Fruit fly (Drosophila melanogaster) whole organism, adult: ENCODE results near the gene PQBP1.

Source experiments
- CG11617 ChIP-seq: fragments of 200-800 bp; sonication (Bioruptor generic); optimal IDR thresholded peaks from 2 replicates; lab custom pipeline; 2017; ENCODE audit warnings: mild to moderate bottlenecking, missing biosample characterization, missing genetic modification reagents, missing genetic modification characterization
- CG12768 ChIP-seq: fragments of 200-800 bp; sonication (Bioruptor generic); optimal IDR thresholded peaks from 2 replicates; lab custom pipeline; 2017; ENCODE audit warnings: missing biosample characterization, missing genetic modification characterization, mild to moderate bottlenecking, moderate library complexity, missing genetic modification reagents
- CG14711 ChIP-seq: fragments of 200-800 bp; sonication (Bioruptor generic); optimal IDR thresholded peaks from 2 replicates; lab custom pipeline; 2018; ENCODE audit warnings: missing biosample characterization, mild to moderate bottlenecking, missing genetic modification characterization, moderate library complexity
- CG1620 ChIP-seq: fragments of 200-800 bp; sonication (Bioruptor generic); optimal IDR thresholded peaks from 2 replicates; lab custom pipeline; 2016; ENCODE audit warnings: missing biosample characterization, missing genetic modification characterization
- CG33017 ChIP-seq: fragments of 200-800 bp; sonication (Bioruptor generic); optimal IDR thresholded peaks from 2 replicates; lab custom pipeline; 2018; ENCODE audit warnings: missing biosample characterization, mild to moderate bottlenecking, missing genetic modification characterization, moderate library complexity
- CG5204 ChIP-seq: fragments of 200-800 bp; sonication (Bioruptor generic); optimal IDR thresholded peaks from 2 replicates; lab custom pipeline; 2016; ENCODE audit warnings: missing biosample characterization, missing genetic modification characterization
- CG7045 ChIP-seq: fragments of 200-800 bp; sonication (Bioruptor generic); optimal IDR thresholded peaks from 2 replicates; lab custom pipeline; 2017; ENCODE audit warnings: missing biosample characterization, mild to moderate bottlenecking, missing genetic modification characterization
- CG7101 ChIP-seq: fragments of 200-800 bp; sonication (Bioruptor generic); optimal IDR thresholded peaks from 2 replicates; lab custom pipeline; 2018; ENCODE audit warnings: missing biosample characterization, mild to moderate bottlenecking, missing genetic modification characterization, moderate library complexity
- Clk ChIP-seq: fragments of 200-800 bp; sonication (Bioruptor generic); optimal IDR thresholded peaks from 2 replicates; lab custom pipeline; 2017; ENCODE audit warnings: missing biosample characterization, missing genetic modification characterization
- Crg-1 ChIP-seq: fragments of 200-800 bp; sonication (Bioruptor generic); optimal IDR thresholded peaks from 2 replicates; lab custom pipeline; 2016; ENCODE audit warnings: missing biosample characterization, missing genetic modification characterization
- Hr96 ChIP-seq: fragments of 200-800 bp; sonication (Bioruptor generic); optimal IDR thresholded peaks from 2 replicates; lab custom pipeline; 2016; ENCODE audit warnings: missing biosample characterization, missing genetic modification characterization
- Mnt ChIP-seq: fragments of 200-800 bp; sonication (Bioruptor generic); optimal IDR thresholded peaks from 2 replicates; lab custom pipeline; 2016; ENCODE audit warnings: missing biosample characterization, mild to moderate bottlenecking, missing genetic modification characterization
- bab1 ChIP-seq: fragments of 200-800 bp; sonication (Bioruptor generic); optimal IDR thresholded peaks from 3 replicates; lab custom pipeline; 2019; ENCODE audit warnings: missing biosample characterization, mild to moderate bottlenecking, missing genetic modification characterization, moderate library complexity
- cic ChIP-seq: fragments of 200-800 bp; sonication (Bioruptor generic); optimal IDR thresholded peaks from 2 replicates; lab custom pipeline; 2017; ENCODE audit warnings: missing biosample characterization, mild to moderate bottlenecking, missing genetic modification characterization, moderate library complexity
- cnc ChIP-seq, 2 experiments: fragments of >200 bp; optimal IDR thresholded peaks; 2 replicates each; lab custom pipeline; 2017
- kay ChIP-seq: fragments of 200-800 bp; sonication (Bioruptor generic); peaks from one replicate; lab custom pipeline; 2016; ENCODE audit warnings: missing biosample characterization, missing genetic modification characterization, borderline replicate concordance
- ovo ChIP-seq: fragments of 200-800 bp; sonication (Bioruptor generic); optimal IDR thresholded peaks from 2 replicates; lab custom pipeline; 2016; ENCODE audit warnings: missing biosample characterization, missing genetic modification characterization
- pad ChIP-seq: fragments of 200-800 bp; sonication (Bioruptor generic); optimal IDR thresholded peaks from 3 replicates; lab custom pipeline; 2017; ENCODE audit warnings: missing biosample characterization, missing genetic modification characterization, mild to moderate bottlenecking, moderate library complexity, missing genetic modification reagents
- tj ChIP-seq: fragments of 200-800 bp; sonication (Bioruptor generic); optimal IDR thresholded peaks from 3 replicates; lab custom pipeline; 2017; ENCODE audit warnings: missing biosample characterization, mild to moderate bottlenecking, missing genetic modification characterization, moderate library complexity
- toe ChIP-seq: fragments of 200-800 bp; sonication (Bioruptor generic); optimal IDR thresholded peaks from 2 replicates; lab custom pipeline; 2016; ENCODE audit warnings: missing biosample characterization, missing genetic modification characterization

PQBP1 gene

dm6 chr3R:25056016-25056415, 9.6 kb upstream of the PQBP1 start, which contains the start of the genes CG31111 and stac:
TSS of gene CG31111 (minus strand) at chr3R:25056177.
TSS of gene stac (plus strand) at chr3R:25056286.
- peak; percentile 89 for TF ChIP-seq kay (GFP tag; lab: Kevin White, UChicago)
- TF ChIP-seq CG5204 (GFP tag; lab: Kevin White, UChicago): no peak
- TF ChIP-seq cnc (optimal IDR thresholded peaks at IDR 0.05; lab: Kevin White, UChicago): no peak
- peak; percentile 12 for TF ChIP-seq CG7101 (tag; lab: Kevin White, UChicago)
- no peak for TF ChIP-seq cic
- no peak for TF ChIP-seq CG7045 (GFP tag; lab: Kevin White, UChicago)
- TF ChIP-seq toe (GFP tag; lab: Kevin White, UChicago): no peak
- no peak for TF ChIP-seq ovo
- TF ChIP-seq bab1 (GFP tag; lab: Kevin White, UChicago): no peak
- TF ChIP-seq Clk (GFP tag; lab: Kevin White, UChicago): no peak
- TF ChIP-seq CG1620 (GFP tag; lab: Kevin White, UChicago): no peak
- peak; percentile 6 for TF ChIP-seq Mnt
- no peak for TF ChIP-seq tj (GFP tag; lab: Kevin White, UChicago)
- TF ChIP-seq CG33017 (tag; lab: Kevin White, UChicago): peak; percentile 32
- no peak for TF ChIP-seq Crg-1
- peak; percentile 35 for TF ChIP-seq CG11617 (GFP tag; lab: Kevin White, UChicago)
- no peak for TF ChIP-seq pad (GFP tag; lab: Kevin White, UChicago)
- no peak for TF ChIP-seq Hr96
- TF ChIP-seq CG12768 (GFP tag; lab: Kevin White, UChicago): no peak
- TF ChIP-seq CG14711 (tag; lab: Kevin White, UChicago): peak; percentile 9

dm6 chr3R:25056488-25057157, 9.0 kb upstream of the PQBP1 start:
- TF ChIP-seq bab1 (GFP tag; lab: Kevin White, UChicago): no peak
- TF ChIP-seq kay (GFP tag; lab: Kevin White, UChicago): peak; percentile 86
- peak; percentile 8 for TF ChIP-seq CG12768 (GFP tag; lab: Kevin White, UChicago)
- TF ChIP-seq toe (GFP tag; lab: Kevin White, UChicago): no peak
- TF ChIP-seq pad (GFP tag; lab: Kevin White, UChicago): peak; percentile 93
- TF ChIP-seq Crg-1: no peak
- peak; percentile 56 for TF ChIP-seq cic
- no peak for TF ChIP-seq Hr96
- TF ChIP-seq CG7045 (GFP tag; lab: Kevin White, UChicago): no peak
- peak; percentile 86 for TF ChIP-seq ovo

dm6 chr3R:25060462-25060861, 5.1 kb upstream of the PQBP1 start:
- TF ChIP-seq kay (GFP tag; lab: Kevin White, UChicago): peak; percentile 7
- TF ChIP-seq CG7101 (tag; lab: Kevin White, UChicago): no peak

DNA sequence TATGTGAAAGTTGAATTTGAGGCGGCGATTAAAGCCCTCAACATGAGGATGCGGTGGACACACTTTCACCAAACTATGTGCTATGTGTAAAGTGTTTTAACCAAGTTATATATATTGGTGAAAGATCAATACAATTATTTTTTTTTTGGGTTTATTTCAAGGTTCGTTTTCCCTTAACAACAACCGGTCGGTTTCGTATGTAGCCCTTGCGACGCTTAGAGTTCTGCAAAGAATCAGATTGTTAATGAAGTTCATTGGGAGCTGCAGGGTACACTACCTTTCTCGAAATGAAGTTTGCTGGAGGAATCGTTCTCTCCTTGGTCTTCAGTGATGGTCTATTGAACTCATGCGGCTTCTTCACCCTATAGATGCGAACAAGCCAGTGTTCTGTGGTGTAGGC, 1.3 kb downstream of the PQBP1 start:
- no peak for TF ChIP-seq CG7045 (GFP tag; lab: Kevin White, UChicago)
- no peak for TF ChIP-seq Mnt
- no peak for TF ChIP-seq cic
- no peak for TF ChIP-seq Clk (GFP tag; lab: Kevin White, UChicago)
- no peak for TF ChIP-seq cnc (optimal IDR thresholded peaks at IDR 0.05; lab: Kevin White, UChicago)
- TF ChIP-seq CG14711 (tag; lab: Kevin White, UChicago): no peak
- TF ChIP-seq bab1 (GFP tag; lab: Kevin White, UChicago): no peak
- no peak for TF ChIP-seq toe (GFP tag; lab: Kevin White, UChicago)
- TF ChIP-seq Crg-1: no peak
- no peak for TF ChIP-seq CG1620 (GFP tag; lab: Kevin White, UChicago)
- no peak for TF ChIP-seq CG5204 (GFP tag; lab: Kevin White, UChicago)
- TF ChIP-seq kay (GFP tag; lab: Kevin White, UChicago): no peak
- TF ChIP-seq tj (GFP tag; lab: Kevin White, UChicago): no peak

dm6 chr3R:25069569-25069968, 4.0 kb downstream of the PQBP1 start, which contains the start of the genes Stt3B and CG11839:
TSS of gene Stt3B (minus strand) at chr3R:25069637.
TSS of gene CG11839 (plus strand) at chr3R:25069927.
- TF ChIP-seq Mnt (peak; percentile 82), CG7101 (tag; lab: Kevin White, UChicago) (peak; percentile 76), Hr96 (no peak), CG33017 (tag; lab: Kevin White, UChicago) (peak; percentile 48), CG1620 (GFP tag; lab: Kevin White, UChicago) (peak; percentile 88), Crg-1 (peak; percentile 45), cic (no peak), CG11617 (GFP tag; lab: Kevin White, UChicago) (peak; percentile 77), ovo (peak; percentile 45), CG12768 (GFP tag; lab: Kevin White, UChicago) (peak; percentile 33), tj (GFP tag; lab: Kevin White, UChicago) (peak; percentile 56), pad (GFP tag; lab: Kevin White, UChicago) (peak; percentile 46), Clk (GFP tag; lab: Kevin White, UChicago) (peak; percentile 51), CG5204 (GFP tag; lab: Kevin White, UChicago) (no peak), kay (GFP tag; lab: Kevin White, UChicago) (no peak), CG7045 (GFP tag; lab: Kevin White, UChicago) (peak; percentile 54), bab1 (GFP tag; lab: Kevin White, UChicago) (peak; percentile 84), CG14711 (tag; lab: Kevin White, UChicago) (peak; percentile 69), cnc (optimal IDR thresholded peaks at IDR 0.05; lab: Kevin White, UChicago) (no peak), toe (GFP tag; lab: Kevin White, UChicago) (peak; percentile 88)

- TF ChIP-seq Mnt (no peak), Crg-1 (no peak), ovo (no peak), bab1 (GFP tag; lab: Kevin White, UChicago) (no peak), CG33017 (tag; lab: Kevin White, UChicago) (no peak), CG12768 (GFP tag; lab: Kevin White, UChicago) (no peak), CG1620 (GFP tag; lab: Kevin White, UChicago) (no peak), kay (GFP tag; lab: Kevin White, UChicago) (no peak), toe (GFP tag; lab: Kevin White, UChicago) (no peak), cic (no peak), CG7101 (tag; lab: Kevin White, UChicago) (no peak), CG14711 (tag; lab: Kevin White, UChicago) (no peak), Clk (GFP tag; lab: Kevin White, UChicago) (no peak), CG7045 (GFP tag; lab: Kevin White, UChicago) (no peak), CG11617 (GFP tag; lab: Kevin White, UChicago) (no peak), CG5204 (GFP tag; lab: Kevin White, UChicago) (no peak), cnc (optimal IDR thresholded peaks at IDR 0.05; lab: Kevin White, UChicago) (no peak), pad (GFP tag; lab: Kevin White, UChicago) (no peak), Hr96 (no peak), tj (GFP tag; lab: Kevin White, UChicago) (no peak)
These were observed 5.3 kb downstream of the PQBP1 start, which contains the start of gene CG11836 for dm6 chr3R:25070871-25071270. TSS of gene CG11836 (plus strand) at chr3R:25071126.
